Worm (Caenorhabditis elegans): Measurements from ENCODE around the gene K11D12.12.
A peak's percentile ranks its signal among the peaks of the same experiment; 100 is the strongest.

The K11D12.12 gene

DNA sequence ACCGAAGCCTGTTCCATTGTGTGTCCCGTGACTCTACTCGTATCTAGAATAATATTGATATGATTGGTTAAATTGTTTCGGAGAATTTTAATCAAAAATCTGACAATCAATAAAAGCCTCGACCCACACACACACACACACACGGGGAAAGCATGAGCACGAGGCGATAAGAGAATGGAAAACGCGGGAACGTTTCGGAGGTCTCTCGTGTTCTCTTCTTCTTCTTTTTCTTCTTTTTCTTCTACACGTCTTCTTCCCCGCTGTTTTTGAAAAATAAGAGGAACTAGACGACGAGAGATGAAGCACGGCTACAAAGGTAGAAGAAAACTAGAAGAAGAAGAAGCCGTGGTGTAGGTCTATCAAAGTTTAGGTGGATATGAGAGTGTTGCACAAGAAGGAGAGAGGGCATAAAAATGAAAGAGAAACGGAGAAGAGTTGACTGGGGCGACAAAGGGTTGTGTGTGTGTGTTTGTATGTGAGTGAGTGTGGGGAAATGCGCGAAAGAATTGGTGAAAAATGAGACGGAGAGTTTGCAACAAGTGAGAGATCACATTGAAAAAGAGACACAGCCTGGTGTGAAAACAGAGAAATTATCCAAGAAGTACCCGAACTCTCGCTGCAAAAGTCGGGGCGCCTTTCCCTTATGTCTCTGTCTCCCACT, 12.8 kb downstream of the K11D12.12 start, which contains the start of gene mlk-1 (continued):
- peak in 1 of 2 experiments; percentile 64 for TF ChIP-seq hif-1 (tag; optimal IDR thresholded peaks at IDR 0.05)
- no peak for TF ChIP-seq lin-38 (GFP tag; IDR thresholded peaks at IDR 0.05)
- 0 out of 2 replicates have a peak, but pooled peaks have one; percentile 18 for TF ChIP-seq lin-1 (GFP tag; IDR thresholded peaks at IDR 0.05)
- TF ChIP-seq snpc-4 (tag; optimal IDR thresholded peaks at IDR 0.05), result no peak
- TF ChIP-seq nhr-42 (GFP tag; IDR thresholded peaks at IDR 0.05), result no peak
- TF ChIP-seq ctbp-1 (GFP tag; IDR thresholded peaks at IDR 0.05), result peak; percentile 37; the same call in 1 of the 2 replicates
- TF ChIP-seq T20F7.1 (GFP tag; optimal IDR thresholded peaks at IDR 0.05), result no peak
- TF ChIP-seq daf-12 (tag; optimal IDR thresholded peaks at IDR 0.05), result no peak
- peak; percentile 46; the same call in 1 of the 2 replicates for TF ChIP-seq set-16 (GFP tag; IDR thresholded peaks at IDR 0.05)
- peak; percentile 54; the same call in 1 of the 2 replicates for TF ChIP-seq mdt-29 (GFP tag; IDR thresholded peaks at IDR 0.05)
- TF ChIP-seq zfp-2 (tag; optimal IDR thresholded peaks at IDR 0.05), result no peak
- TF ChIP-seq madf-9 (GFP tag; conservative IDR thresholded peaks at IDR 0.05), result no peak
- TF ChIP-seq egl-27 (tag; optimal IDR thresholded peaks at IDR 0.05), result no peak
- TF ChIP-seq nhr-111 (GFP tag; optimal IDR thresholded peaks at IDR 0.05), result no peak
- TF ChIP-seq zfp-3 (GFP tag; conservative IDR thresholded peaks at IDR 0.05), result no peak
- no peak for TF ChIP-seq F49E8.2 (tag; optimal IDR thresholded peaks at IDR 0.05; ENCODE audit: borderline replicate concordance)
- TF ChIP-seq lsy-2 (tag; optimal IDR thresholded peaks at IDR 0.05), result peak; percentile 59 to 64
- TF ChIP-seq ama-1 (optimal IDR thresholded peaks at IDR 0.05), result no peak
- peak; percentile 26 for TF ChIP-seq pqm-1 (tag; optimal IDR thresholded peaks at IDR 0.05)
- no peak for TF ChIP-seq gei-8 (GFP tag; optimal IDR thresholded peaks at IDR 0.05)
- TF ChIP-seq F10B5.3 (tag; optimal IDR thresholded peaks at IDR 0.05), result no peak
- no peak for TF ChIP-seq F26F4.8 (GFP tag; conservative IDR thresholded peaks at IDR 0.05)
- no peak for TF ChIP-seq spr-3 (GFP tag; optimal IDR thresholded peaks at IDR 0.05)
- TF ChIP-seq hmg-1.1 (GFP tag; IDR thresholded peaks at IDR 0.05), result peak; percentile 56; the same call in 1 of the 2 replicates
- peak; percentile 88 for TF ChIP-seq nhr-28 (tag; optimal IDR thresholded peaks at IDR 0.05)
- TF ChIP-seq daf-19 (GFP tag; conservative IDR thresholded peaks at IDR 0.05), result no peak
- TF ChIP-seq zag-1 (tag; optimal IDR thresholded peaks at IDR 0.05), result no peak
- TF ChIP-seq daf-16 (GFP tag; optimal IDR thresholded peaks at IDR 0.05), result no peak
- TF ChIP-seq daf-16 (tag; optimal IDR thresholded peaks at IDR 0.05), result peak; percentile 31
- peak; percentile 40 for TF ChIP-seq nhr-6 (tag; optimal IDR thresholded peaks at IDR 0.05)
- TF ChIP-seq T26A8.4 (GFP tag; IDR thresholded peaks at IDR 0.05), result no peak
- TF ChIP-seq pha-4 (GFP tag; IDR thresholded peaks at IDR 0.05), result no peak
- TF ChIP-seq pha-4 (tag; optimal IDR thresholded peaks at IDR 0.05), result no peak
- no peak for TF ChIP-seq ztf-7 (tag; optimal IDR thresholded peaks at IDR 0.05)
- no peak for TF ChIP-seq aly-2 (tag; optimal IDR thresholded peaks at IDR 0.05)
- peak; percentile 78 for TF ChIP-seq rbr-2 (tag; optimal IDR thresholded peaks at IDR 0.05)
- no peak for TF ChIP-seq zip-11 (GFP tag; IDR thresholded peaks at IDR 0.05)
- TF ChIP-seq dpl-1 (GFP tag; optimal IDR thresholded peaks at IDR 0.05), result peak; percentile 15
- TF ChIP-seq unc-130 (GFP tag; optimal IDR thresholded peaks at IDR 0.05), result no peak
- TF ChIP-seq ceh-44 (GFP tag; IDR thresholded peaks at IDR 0.05), result no peak
- peak; percentile 34 for TF ChIP-seq mes-2 (tag; optimal IDR thresholded peaks at IDR 0.05; ENCODE audit: poor library complexity, severe bottlenecking)
- TF ChIP-seq ces-1 (GFP tag; optimal IDR thresholded peaks at IDR 0.05), result no peak
- TF ChIP-seq saeg-2 (GFP tag; IDR thresholded peaks at IDR 0.05), result no peak
- TF ChIP-seq dmd-9 (GFP tag; IDR thresholded peaks at IDR 0.05), result no peak
- TF ChIP-seq D1046.2 (GFP tag; IDR thresholded peaks at IDR 0.05), result no peak
- TF ChIP-seq jun-1 (tag; optimal IDR thresholded peaks at IDR 0.05), result no peak
- no peak for TF ChIP-seq Y75B8A.6 (GFP tag; IDR thresholded peaks at IDR 0.05)
- no peak for TF ChIP-seq ztf-11 (tag; optimal IDR thresholded peaks at IDR 0.05)
- TF ChIP-seq dmd-6 (GFP tag; IDR thresholded peaks at IDR 0.05), result peak; percentile 70
- no peak for TF ChIP-seq ceh-20 (GFP tag; IDR thresholded peaks at IDR 0.05)
- no peak for TF ChIP-seq ZK546.5 (tag; optimal IDR thresholded peaks at IDR 0.05)
